1 worm cellular context compared by ENCODE assay signal in the genomic region with DNA sequence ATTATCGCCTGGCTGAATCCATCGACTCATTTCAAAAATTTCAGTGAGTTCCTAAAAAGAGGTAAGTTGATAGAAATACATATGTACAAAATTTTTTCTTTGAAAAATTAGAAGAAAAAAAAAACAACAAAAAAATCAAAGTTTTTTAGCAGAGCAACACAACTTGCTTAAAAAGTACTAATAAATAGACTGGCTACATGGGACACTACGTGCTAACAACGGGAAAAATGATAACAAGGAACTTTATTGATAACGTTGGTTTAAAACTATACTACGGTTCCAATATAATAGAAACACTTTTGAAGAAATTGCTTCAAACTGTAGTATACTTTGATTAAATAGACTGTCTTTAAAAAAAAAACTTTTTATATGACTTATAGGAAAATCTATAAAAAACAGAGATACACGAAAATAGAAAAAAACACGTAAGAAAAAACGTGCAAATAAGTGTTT.
TF ChIP-seq lines count a peak whose summit lies in the region.

TSS of gene acox-1.6 (minus strand) at position 51 of the 453 bp plus-strand sequence.

TF ChIP-seq in whole organism, L4 larva, 104 proteins besides CTCF, POLR2A, EP300 and RAD21 (continued from another document):
- no peak for TF ChIP-seq set-16 (GFP tag; IDR thresholded peaks at IDR 0.05; lab: Robert Waterston, UW)
- no peak for TF ChIP-seq nhr-42 (GFP tag; IDR thresholded peaks at IDR 0.05; lab: Robert Waterston, UW)
- TF ChIP-seq lin-1 (GFP tag; IDR thresholded peaks at IDR 0.05; lab: Robert Waterston, UW) = no peak
- TF ChIP-seq dve-1 (tag; optimal IDR thresholded peaks at IDR 0.05; lab: Kevin White, UChicago; ENCODE audit: insufficient read depth) = peak; percentile 15
- TF ChIP-seq ces-1 (GFP tag; optimal IDR thresholded peaks at IDR 0.05; lab: Kevin White, UChicago) = no peak
- no peak for TF ChIP-seq gei-8 (GFP tag; optimal IDR thresholded peaks at IDR 0.05; lab: Kevin White, UChicago)
- peak; percentile 66 for TF ChIP-seq pqm-1 (tag; optimal IDR thresholded peaks at IDR 0.05; lab: Kevin White, UChicago)
- TF ChIP-seq ceh-28 (tag; optimal IDR thresholded peaks at IDR 0.05; lab: Kevin White, UChicago) = no peak
- no peak for TF ChIP-seq nhr-10 (tag; optimal IDR thresholded peaks at IDR 0.05; lab: Kevin White, UChicago)
- peak; percentile 68 for TF ChIP-seq aha-1 (tag; lab: Kevin White, UChicago)
- TF ChIP-seq zip-2 (tag; optimal IDR thresholded peaks at IDR 0.05; lab: Kevin White, UChicago) = no peak
- no peak for TF ChIP-seq nhr-111 (GFP tag; optimal IDR thresholded peaks at IDR 0.05; lab: Kevin White, UChicago)
- TF ChIP-seq unc-39 (tag; optimal IDR thresholded peaks at IDR 0.05; lab: Kevin White, UChicago) = no peak
- no peak for TF ChIP-seq lin-29 (GFP tag; IDR thresholded peaks at IDR 0.05; lab: Robert Waterston, UW)
- no peak for TF ChIP-seq dmd-9 (GFP tag; IDR thresholded peaks at IDR 0.05; lab: Robert Waterston, UW)
- TF ChIP-seq zag-1 (tag; optimal IDR thresholded peaks at IDR 0.05; lab: Kevin White, UChicago) = no peak
- TF ChIP-seq F10B5.3 (tag; optimal IDR thresholded peaks at IDR 0.05; lab: Kevin White, UChicago) = no peak
- TF ChIP-seq Y5F2A.4 (GFP tag; optimal IDR thresholded peaks at IDR 0.05; lab: Kevin White, UChicago) = no peak
- no peak for TF ChIP-seq madf-9 (GFP tag; conservative IDR thresholded peaks at IDR 0.05; lab: Robert Waterston, UW)
- no peak for TF ChIP-seq Y75B8A.6 (GFP tag; IDR thresholded peaks at IDR 0.05; lab: Robert Waterston, UW)
- TF ChIP-seq nhr-237 (tag; optimal IDR thresholded peaks at IDR 0.05; lab: Kevin White, UChicago) = no peak
- no peak for TF ChIP-seq lim-7 (GFP tag; IDR thresholded peaks at IDR 0.05; lab: Robert Waterston, UW)
- TF ChIP-seq ZK337.2 (GFP tag; IDR thresholded peaks at IDR 0.05; lab: Robert Waterston, UW) = no peak
- no peak for TF ChIP-seq nhr-76 (tag; optimal IDR thresholded peaks at IDR 0.05; lab: Kevin White, UChicago)
- TF ChIP-seq saeg-2 (GFP tag; IDR thresholded peaks at IDR 0.05; lab: Robert Waterston, UW) = no peak
- TF ChIP-seq nhr-6 (tag; optimal IDR thresholded peaks at IDR 0.05; lab: Kevin White, UChicago) = no peak
- TF ChIP-seq dmd-8 (GFP tag; IDR thresholded peaks at IDR 0.05; lab: Robert Waterston, UW) = no peak
- TF ChIP-seq nhr-25 (tag; optimal IDR thresholded peaks at IDR 0.05; lab: Kevin White, UChicago; ENCODE audit: borderline replicate concordance, insufficient read depth) = no peak
- no peak for TF ChIP-seq F37D6.2 (tag; optimal IDR thresholded peaks at IDR 0.05; lab: Kevin White, UChicago)
- no peak for TF ChIP-seq spr-3 (GFP tag; optimal IDR thresholded peaks at IDR 0.05; lab: Kevin White, UChicago)
- TF ChIP-seq R02D3.7 (tag; optimal IDR thresholded peaks at IDR 0.05; lab: Kevin White, UChicago) = no peak
- TF ChIP-seq daf-16 (GFP tag; optimal IDR thresholded peaks at IDR 0.05; lab: Kevin White, UChicago) = no peak
- peak; percentile 68 for TF ChIP-seq daf-16 (tag; optimal IDR thresholded peaks at IDR 0.05; lab: Kevin White, UChicago)
- no peak for TF ChIP-seq tag-97 (GFP tag; IDR thresholded peaks at IDR 0.05; lab: Robert Waterston, UW)
- no peak for TF ChIP-seq nhr-102 (tag; optimal IDR thresholded peaks at IDR 0.05; lab: Kevin White, UChicago)
- TF ChIP-seq aly-2 (tag; optimal IDR thresholded peaks at IDR 0.05; lab: Kevin White, UChicago) = no peak
- no peak for TF ChIP-seq rbr-2 (tag; optimal IDR thresholded peaks at IDR 0.05; lab: Kevin White, UChicago)
- peak; percentile 7 for TF ChIP-seq hlh-11 (tag; optimal IDR thresholded peaks at IDR 0.05; lab: Kevin White, UChicago)
- no peak for TF ChIP-seq mes-2 (tag; optimal IDR thresholded peaks at IDR 0.05; lab: Kevin White, UChicago; ENCODE audit: poor library complexity, severe bottlenecking)
- no peak for TF ChIP-seq fkh-10 (GFP tag; optimal IDR thresholded peaks at IDR 0.05; lab: Kevin White, UChicago)
- TF ChIP-seq mdt-29 (GFP tag; IDR thresholded peaks at IDR 0.05; lab: Robert Waterston, UW) = no peak
- peak in 1 of 2 experiments; percentile 7 for TF ChIP-seq mdl-1 (tag; optimal IDR thresholded peaks at IDR 0.05; lab: Kevin White, UChicago)
- no peak for TF ChIP-seq php-3 (GFP tag; IDR thresholded peaks at IDR 0.05; lab: Robert Waterston, UW)
- TF ChIP-seq ZK546.5 (tag; optimal IDR thresholded peaks at IDR 0.05; lab: Kevin White, UChicago) = no peak
- TF ChIP-seq tra-1 (GFP tag; IDR thresholded peaks at IDR 0.05; lab: Robert Waterston, UW) = no peak
- no peak for TF ChIP-seq vab-7 (GFP tag; IDR thresholded peaks at IDR 0.05; lab: Robert Waterston, UW)
- no peak for TF ChIP-seq lin-13 (GFP tag; optimal IDR thresholded peaks at IDR 0.05; lab: Kevin White, UChicago)
- no peak for TF ChIP-seq spr-1 (tag; optimal IDR thresholded peaks at IDR 0.05; lab: Kevin White, UChicago)
